Worm (Caenorhabditis elegans) whole organism, late embryonic: ENCODE measurements around the gene Y77E11A.12.

ENCODE experiments used
- ceh-18 ChIP-seq: sonication (generic microtip); optimal IDR thresholded peaks from 2 replicates; lab custom pipeline; 2016; ENCODE audit warnings: missing genetic modification characterization, missing compliant biosample characterization
- ceh-19 ChIP-seq: fragments of 200-800 bp; sonication (Bioruptor generic); optimal IDR thresholded peaks from 2 replicates; lab custom pipeline; 2018; ENCODE audit warnings: mild to moderate bottlenecking, missing genetic modification characterization, missing compliant biosample characterization
- ceh-9 ChIP-seq: sonication (generic microtip); optimal IDR thresholded peaks from 2 replicates; lab custom pipeline; 2016; ENCODE audit warnings: mild to moderate bottlenecking, missing genetic modification characterization, inconsistent platforms, missing compliant biosample characterization
- dve-1 ChIP-seq: sonication (generic microtip); optimal IDR thresholded peaks from 2 replicates; lab custom pipeline; 2017; ENCODE audit warnings: antibody characterized with exemption, mild to moderate bottlenecking, missing genetic modification characterization, missing compliant biosample characterization
- hlh-30 ChIP-seq: sonication (generic microtip); optimal IDR thresholded peaks from 2 replicates; lab custom pipeline; 2017; ENCODE audit warnings: antibody characterized with exemption, missing genetic modification characterization, missing compliant biosample characterization; ENCODE audit not compliant: insufficient read depth
- nfya-1 ChIP-seq: sonication (generic microtip); optimal IDR thresholded peaks from 2 replicates; lab custom pipeline; 2017; ENCODE audit warnings: missing genetic modification characterization, mild to moderate bottlenecking, missing compliant biosample characterization, antibody characterized with exemption, moderate library complexity
- nhr-11 ChIP-seq: fragments of 150-350 bp; optimal IDR thresholded peaks from 2 replicates; lab custom pipeline; 2014; ENCODE audit warnings: missing biosample characterization, missing genetic modification characterization
- odd-2 ChIP-seq: sonication (generic microtip); optimal IDR thresholded peaks from 2 replicates; lab custom pipeline; 2017; ENCODE audit warnings: antibody characterized with exemption, mild to moderate bottlenecking, missing genetic modification characterization, missing compliant biosample characterization
- pax-1 ChIP-seq: fragments of 150-350 bp; optimal IDR thresholded peaks from 2 replicates; lab custom pipeline; 2014; ENCODE audit warnings: missing biosample characterization, missing genetic modification characterization
- pha-4 ChIP-seq: fragments of 150-350 bp; optimal IDR thresholded peaks from 2 replicates; lab custom pipeline; 2018; ENCODE audit warnings: missing biosample characterization, missing genetic modification reagents, missing genetic modification characterization
- unc-3 ChIP-seq, 2 experiments: fragments of 200-800 bp in 1 of 2; sonication (Bioruptor generic) in 1 of 2; sonication (generic microtip) in 1 of 2; conservative IDR thresholded peaks in 1 of 2; optimal IDR thresholded peaks in 1 of 2; 2 replicates each; pipeline versions ENCODE4 v1.3.6 to Lab custom; 2016 to 2022; ENCODE audit warnings: missing compliant biosample characterization in 2 of 2, missing genetic modification characterization in 2 of 2, missing genetic modification reagents in 1 of 2
- unc-86 ChIP-seq: sonication (generic microtip); optimal IDR thresholded peaks from 2 replicates; lab custom pipeline; 2016; ENCODE audit warnings: missing genetic modification characterization, missing compliant biosample characterization

- TF ChIP-seq odd-2 (tag; lab: Kevin White, UChicago) (no peak), pax-1 (no peak), ceh-19 (no peak), nfya-1 (no peak), unc-86 (tag; lab: Kevin White, UChicago) (no peak), unc-3 (GFP tag; conservative IDR thresholded peaks at IDR 0.05; lab: Robert Waterston, UW) (no peak), unc-3 (tag; optimal IDR thresholded peaks at IDR 0.05; lab: Kevin White, UChicago) (no peak), ceh-18 (tag; lab: Kevin White, UChicago) (no peak), nhr-11 (tag; lab: Kevin White, UChicago) (no peak), pha-4 (tag; lab: Kevin White, UChicago) (no peak), ceh-9 (tag; lab: Kevin White, UChicago) (no peak), dve-1 (tag; lab: Kevin White, UChicago) (no peak), hlh-30 (tag; lab: Kevin White, UChicago) (no peak)
Measured at ce11 chrIV:1443514-1443913, 31.4 kb downstream of the Y77E11A.12 start.
